Fruit fly (Drosophila melanogaster) whole organism, pupa: ENCODE measurements around the gene Cyp4g15.

Experiments used
- CG10348 ChIP-seq: fragments of 200-800 bp; sonication (Bioruptor generic); IDR thresholded peaks from 2 replicates; pipeline ENCODE4 v1.3.6; 2022; ENCODE audit warnings: missing biosample characterization, missing genetic modification characterization
- CG12605 ChIP-seq: fragments of 200-800 bp; sonication (Bioruptor generic); IDR thresholded peaks from 2 replicates; pipeline ENCODE4 v1.3.6; 2022; ENCODE audit warnings: missing biosample characterization, missing genetic modification characterization
- CG13204 ChIP-seq: fragments of 200-800 bp; sonication (Bioruptor generic); optimal IDR thresholded peaks from 2 replicates; lab custom pipeline; 2018; ENCODE audit warnings: missing biosample characterization, mild to moderate bottlenecking, missing genetic modification characterization, moderate library complexity
- CG14655 ChIP-seq: fragments of 200-800 bp; sonication (Bioruptor generic); optimal IDR thresholded peaks from 3 replicates; lab custom pipeline; 2017; ENCODE audit warnings: mild to moderate bottlenecking, missing biosample characterization, missing genetic modification reagents, missing genetic modification characterization
- CG15710 ChIP-seq: fragments of 200-800 bp; sonication (Bioruptor generic); optimal IDR thresholded peaks from 2 replicates; lab custom pipeline; 2018; ENCODE audit warnings: missing biosample characterization, mild to moderate bottlenecking, missing genetic modification characterization, moderate library complexity
- CG17806 ChIP-seq: fragments of 200-800 bp; sonication (Bioruptor generic); optimal IDR thresholded peaks from 2 replicates; lab custom pipeline; 2018; ENCODE audit warnings: missing biosample characterization, mild to moderate bottlenecking, missing genetic modification characterization, moderate library complexity
- CG32121 ChIP-seq: fragments of 200-800 bp; sonication (Bioruptor generic); IDR thresholded peaks from 2 replicates; pipeline ENCODE4 v1.3.6; 2022; ENCODE audit warnings: missing biosample characterization, missing genetic modification characterization
- CG34367 ChIP-seq: fragments of 200-800 bp; sonication (Bioruptor generic); optimal IDR thresholded peaks from 2 replicates; lab custom pipeline; 2018; ENCODE audit warnings: missing biosample characterization, mild to moderate bottlenecking, missing genetic modification characterization
- CG4496 ChIP-seq: fragments of 200-800 bp; sonication (Bioruptor generic); IDR thresholded peaks from 3 replicates; pipeline ENCODE4 v1.3.6; 2022; ENCODE audit warnings: missing biosample characterization, missing genetic modification characterization
- CG8159 ChIP-seq: fragments of 200-800 bp; sonication (Bioruptor generic); optimal IDR thresholded peaks from 3 replicates; lab custom pipeline; 2018; ENCODE audit warnings: missing biosample characterization, mild to moderate bottlenecking, missing genetic modification characterization, moderate library complexity
- CG8301 ChIP-seq: fragments of 200-800 bp; sonication (Bioruptor generic); optimal IDR thresholded peaks from 2 replicates; lab custom pipeline; 2018; ENCODE audit warnings: missing biosample characterization, mild to moderate bottlenecking, missing genetic modification characterization
- CG9948 ChIP-seq: fragments of 200-800 bp; sonication (Bioruptor generic); optimal IDR thresholded peaks from 2 replicates; lab custom pipeline; 2018; ENCODE audit warnings: missing biosample characterization, mild to moderate bottlenecking, missing genetic modification characterization, moderate library complexity
- D1 ChIP-seq: fragments of 200-800 bp; sonication (Bioruptor generic); optimal IDR thresholded peaks from 2 replicates; lab custom pipeline; 2018; ENCODE audit warnings: missing biosample characterization, mild to moderate bottlenecking, missing genetic modification characterization, moderate library complexity
- EcR ChIP-seq: fragments of 200-800 bp; sonication (Bioruptor generic); optimal IDR thresholded peaks from 3 replicates; lab custom pipeline; 2019; ENCODE audit warnings: missing biosample characterization, missing genetic modification characterization, mild to moderate bottlenecking, moderate library complexity, missing genetic modification reagents
- Ets98B ChIP-seq: fragments of 200-800 bp; sonication (Bioruptor generic); IDR thresholded peaks from 2 replicates; pipeline ENCODE4 v1.3.6; 2022; ENCODE audit warnings: missing biosample characterization, missing genetic modification characterization
- Pif1A ChIP-seq: fragments of 200-800 bp; sonication (Bioruptor generic); optimal IDR thresholded peaks from 3 replicates; lab custom pipeline; 2016; ENCODE audit warnings: missing biosample characterization, missing genetic modification characterization
- Pif1B ChIP-seq: fragments of 200-800 bp; sonication (Bioruptor generic); optimal IDR thresholded peaks from 3 replicates; lab custom pipeline; 2016; ENCODE audit warnings: missing biosample characterization, missing genetic modification characterization
- Snoo ChIP-seq: fragments of 200-800 bp; sonication (Bioruptor generic); optimal IDR thresholded peaks from 3 replicates; lab custom pipeline; 2017; ENCODE audit warnings: missing biosample characterization, mild to moderate bottlenecking, missing genetic modification characterization, inconsistent platforms
- fd96Ca ChIP-seq: fragments of 200-800 bp; sonication (Bioruptor generic); IDR thresholded peaks from 3 replicates; pipeline ENCODE4 v1.3.6; 2022; ENCODE audit warnings: missing biosample characterization, missing genetic modification characterization
- gl ChIP-seq: fragments of 200-800 bp; sonication (Bioruptor generic); optimal IDR thresholded peaks from 2 replicates; lab custom pipeline; 2018; ENCODE audit warnings: missing biosample characterization, mild to moderate bottlenecking, missing genetic modification characterization
- rn ChIP-seq: fragments of 200-800 bp; sonication (Bioruptor generic); IDR thresholded peaks from 2 replicates; pipeline ENCODE4 v1.3.6; 2022; ENCODE audit warnings: missing biosample characterization, missing genetic modification characterization

The Cyp4g15 gene

DNA sequence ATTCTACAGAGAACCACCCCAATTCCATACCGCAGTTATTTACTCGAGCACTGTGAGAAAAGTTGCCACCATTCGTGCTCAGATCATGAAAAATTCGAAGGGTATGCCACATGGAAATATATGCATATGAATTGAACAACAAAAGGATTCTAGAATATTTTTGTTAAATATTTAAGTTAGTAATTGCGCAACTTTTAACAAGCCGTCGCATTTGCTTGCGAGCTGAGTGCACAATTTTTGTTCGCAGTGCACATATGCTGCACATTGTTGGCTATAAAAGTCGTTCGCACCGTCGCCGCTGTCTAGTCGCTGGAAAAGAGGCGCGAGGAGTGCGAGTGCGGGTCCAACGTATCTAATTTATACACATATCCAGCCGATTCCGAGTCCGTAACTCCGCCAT lies at the start of gene Cyp4g15:
Gene Cyp4g15 (plus strand): TSS at position 301 of the 400 bp plus-strand sequence.
- TF ChIP-seq CG9948 (tag; lab: Kevin White, UChicago) (no peak), rn (no peak), gl (tag; lab: Kevin White, UChicago) (no peak), CG12605 (no peak), CG10348 (GFP tag; lab: Robert Waterston, UW) (no peak), Snoo (tag; lab: Kevin White, UChicago) (no peak), CG8301 (tag; lab: Kevin White, UChicago) (no peak), CG32121 (GFP tag; lab: Robert Waterston, UW) (no peak), EcR (no peak), Pif1A (GFP tag; lab: Kevin White, UChicago) (no peak), CG15710 (tag; lab: Kevin White, UChicago) (no peak), D1 (no peak), CG14655 (GFP tag; lab: Kevin White, UChicago) (no peak), CG8159 (no peak), fd96Ca (GFP tag; lab: Robert Waterston, UW) (no peak), CG34367 (tag; lab: Kevin White, UChicago) (no peak)
- TF ChIP-seq, all 21 proteins: peak for 0

DNA sequence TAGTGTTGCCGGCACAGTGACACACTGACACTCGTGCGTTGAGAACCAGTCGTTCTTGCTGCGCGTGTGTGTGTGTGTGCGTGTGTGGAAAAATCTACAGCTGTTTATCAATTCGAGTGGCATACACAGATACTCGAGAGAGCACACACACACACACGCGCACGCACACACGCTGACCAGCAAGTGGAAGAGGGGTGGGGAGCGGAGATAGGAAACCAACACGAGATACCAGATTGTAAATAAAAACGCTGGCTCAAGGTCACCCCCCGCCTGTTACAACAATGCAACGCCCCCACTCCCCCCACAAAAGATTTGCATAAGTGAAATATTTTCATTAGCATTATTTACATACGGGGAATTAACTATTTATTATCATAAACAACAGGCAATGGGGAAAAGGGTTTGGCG lies 49.6 kb upstream of the Cyp4g15 start:
- TF ChIP-seq CG34367 (tag; lab: Kevin White, UChicago) (no peak), EcR (peak; percentile 62), CG4496 (peak; percentile 56; the same call in 1 of the 3 replicates), CG12605 (no peak), CG9948 (tag; lab: Kevin White, UChicago) (no peak)

DNA sequence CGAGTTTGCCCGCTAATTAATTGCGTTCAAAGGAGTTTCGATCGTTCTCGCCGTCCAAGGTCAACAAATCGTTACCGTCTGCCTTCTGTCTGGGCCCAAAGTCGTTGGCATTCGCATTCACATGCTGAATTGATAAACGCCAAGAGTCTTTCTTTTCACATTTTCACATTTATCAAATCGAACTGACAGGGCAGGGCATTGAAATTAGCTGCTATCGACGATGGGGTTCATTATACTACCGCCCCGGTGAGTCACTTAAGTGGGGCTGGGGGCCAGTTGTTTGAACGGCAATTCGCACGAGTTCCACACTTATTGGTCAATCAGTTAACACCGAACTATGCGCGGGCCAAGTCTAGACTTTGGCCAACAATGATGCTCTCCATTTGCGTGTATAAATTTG lies 45.9 kb upstream of the Cyp4g15 start:
- TF ChIP-seq EcR (peak; percentile 48), CG13204 (GFP tag; lab: Kevin White, UChicago) (no peak)

DNA sequence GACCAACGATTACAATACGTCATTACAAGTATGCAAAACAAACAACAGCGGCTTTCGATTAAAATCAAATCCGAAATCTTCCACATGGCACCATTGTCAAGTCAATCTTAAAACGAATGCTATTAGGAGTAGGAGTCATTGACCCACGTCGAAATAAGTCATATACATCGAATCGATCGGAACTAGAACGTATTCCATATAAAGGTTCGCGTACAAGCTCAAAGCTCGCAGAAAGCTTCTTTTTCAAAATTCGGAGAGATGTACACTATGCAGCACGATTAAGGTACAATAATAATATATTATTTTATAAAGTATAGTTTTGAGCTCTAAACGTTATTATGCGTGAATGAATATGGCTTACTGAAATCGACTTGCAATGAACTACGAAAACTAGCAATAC lies 42.9 kb upstream of the Cyp4g15 start:
- TF ChIP-seq CG14655 (GFP tag; lab: Kevin White, UChicago) (no peak), EcR (peak; percentile 95)

DNA sequence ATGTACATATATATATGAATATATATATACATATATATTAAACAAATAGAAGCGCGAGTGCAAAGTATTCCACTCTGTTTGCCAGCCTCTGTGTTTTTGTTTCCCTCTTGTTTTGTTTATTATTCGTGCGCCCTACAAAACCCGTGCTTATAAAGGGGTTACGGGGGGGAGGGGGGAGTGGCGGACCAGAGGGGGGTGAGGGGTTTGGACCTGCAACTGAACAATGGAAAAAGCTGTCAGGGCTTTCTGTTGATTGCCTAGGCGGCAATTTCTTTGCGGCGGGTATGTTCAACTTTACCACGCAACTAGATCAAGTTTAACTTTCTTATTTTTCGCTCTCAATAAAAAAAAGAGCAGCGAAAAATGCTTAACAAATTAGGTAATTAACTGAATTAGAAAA lies 37.6 kb upstream of the Cyp4g15 start:
- TF ChIP-seq CG34367 (tag; lab: Kevin White, UChicago) (no peak), EcR (peak; percentile 36), CG32121 (GFP tag; lab: Robert Waterston, UW) (no peak)

DNA sequence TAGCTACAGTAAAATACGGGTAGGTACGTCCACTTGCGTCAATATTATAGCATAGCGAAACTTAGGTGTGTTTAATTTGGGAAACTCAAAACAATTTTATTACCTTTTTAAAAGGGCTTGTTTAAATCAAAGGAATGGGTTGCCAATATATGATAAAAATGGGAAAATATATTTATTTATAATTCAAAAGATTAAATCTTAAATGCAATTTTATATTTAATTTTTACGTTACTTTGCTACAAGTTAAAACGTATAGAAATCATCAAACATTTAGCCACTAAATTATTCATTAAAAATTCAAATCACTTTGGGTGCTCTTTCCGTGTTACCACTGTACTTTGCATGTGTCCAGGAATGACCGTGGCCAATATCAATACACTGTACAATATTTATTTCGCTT lies 35.9 kb upstream of the Cyp4g15 start:
- no peak for TF ChIP-seq Ets98B (GFP tag; lab: Robert Waterston, UW)

DNA sequence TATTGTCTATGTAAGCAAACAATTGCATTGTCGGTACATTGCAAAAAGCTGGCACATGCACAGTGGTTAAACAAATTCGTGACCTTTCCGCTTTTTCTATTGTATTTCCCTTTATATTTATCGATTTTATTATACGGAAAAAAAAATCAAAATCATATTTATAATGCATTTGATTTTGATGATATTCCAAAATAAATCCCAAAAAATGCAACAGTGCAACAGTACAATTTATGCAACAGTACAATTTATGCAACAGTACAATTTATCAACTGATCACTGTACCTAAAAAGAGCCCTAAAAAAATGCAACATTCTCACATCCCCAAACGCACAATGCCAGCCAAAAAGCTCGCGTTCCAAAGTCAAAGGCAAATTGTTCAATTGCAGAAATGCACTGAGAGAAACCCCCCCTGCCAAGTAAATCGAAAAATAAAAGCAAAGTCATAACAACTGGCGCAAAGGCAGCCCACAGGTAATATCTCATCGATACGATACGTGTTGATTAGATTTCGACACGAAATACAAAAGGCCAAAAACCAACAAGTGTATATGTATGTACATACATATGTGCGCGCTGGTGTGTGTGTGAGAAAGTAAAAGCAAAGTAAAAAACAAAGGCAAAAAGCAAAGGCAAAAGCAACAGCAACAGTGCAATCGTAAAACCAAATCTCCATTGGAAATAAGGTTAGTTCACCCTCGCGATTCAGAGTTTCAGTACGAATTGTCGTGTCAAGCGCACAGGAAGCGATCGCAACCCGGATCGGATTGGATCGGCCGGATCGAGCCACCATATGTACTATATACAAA lies 34.8 kb upstream of the Cyp4g15 start, which contains the start of gene Sk1:
Gene Sk1 (plus strand): TSS at position 711 of the 806 bp plus-strand sequence.
- no peak for TF ChIP-seq Pif1B (GFP tag; lab: Kevin White, UChicago)
- TF ChIP-seq EcR = no peak
- TF ChIP-seq fd96Ca (GFP tag; lab: Robert Waterston, UW) = no peak
- no peak for TF ChIP-seq CG9948 (tag; lab: Kevin White, UChicago)
- no peak for TF ChIP-seq gl (tag; lab: Kevin White, UChicago)
- no peak for TF ChIP-seq Pif1A (GFP tag; lab: Kevin White, UChicago)
- peak; percentile 19 for TF ChIP-seq Snoo (tag; lab: Kevin White, UChicago)
- no peak for TF ChIP-seq CG17806 (tag; lab: Kevin White, UChicago)
- no peak for TF ChIP-seq CG13204 (GFP tag; lab: Kevin White, UChicago)
- TF ChIP-seq D1 = no peak
- 0 out of 3 replicates have a peak, but pooled peaks have one; percentile 12 for TF ChIP-seq CG4496
- TF ChIP-seq CG34367 (tag; lab: Kevin White, UChicago) = no peak
- no peak for TF ChIP-seq rn

DNA sequence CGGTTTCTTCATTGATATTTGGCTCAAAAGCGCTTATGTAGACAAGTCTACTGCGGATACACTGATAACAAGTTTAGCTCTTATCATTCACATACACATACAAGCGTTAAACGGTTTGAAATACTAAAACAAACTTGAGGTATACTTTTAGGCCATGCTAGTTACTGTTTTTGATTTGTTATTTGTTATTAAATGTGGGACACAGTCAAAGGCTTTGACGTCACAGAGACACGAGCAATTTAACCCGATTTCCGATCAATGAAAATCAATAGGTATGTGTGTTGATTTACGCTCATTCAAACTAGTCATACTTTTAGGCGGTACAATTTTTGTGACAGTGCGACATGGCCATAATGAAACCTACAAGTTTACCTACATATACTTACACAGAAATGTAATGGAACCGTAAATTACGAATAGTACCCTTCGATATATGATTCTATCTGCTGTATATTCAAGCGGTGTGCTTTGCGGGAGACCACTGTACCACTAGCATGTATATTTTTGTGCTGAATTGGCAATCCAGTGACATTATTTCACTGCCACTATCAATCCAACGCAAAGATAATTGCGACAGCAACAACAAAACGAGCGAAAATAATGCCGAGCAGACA lies 30.0 kb upstream of the Cyp4g15 start:
- TF ChIP-seq D1 = no peak
- TF ChIP-seq Pif1B (GFP tag; lab: Kevin White, UChicago) = peak; percentile 76
- peak; percentile 76 for TF ChIP-seq CG14655 (GFP tag; lab: Kevin White, UChicago)
- TF ChIP-seq CG4496 = peak; percentile 95
- peak; percentile 70; the same call in 1 of the 2 replicates for TF ChIP-seq CG10348 (GFP tag; lab: Robert Waterston, UW)
- peak; percentile 87 for TF ChIP-seq Ets98B (GFP tag; lab: Robert Waterston, UW)
- TF ChIP-seq CG34367 (tag; lab: Kevin White, UChicago) = peak; percentile 72
- TF ChIP-seq CG13204 (GFP tag; lab: Kevin White, UChicago) = no peak
- TF ChIP-seq EcR = no peak
- peak; percentile 66 for TF ChIP-seq CG9948 (tag; lab: Kevin White, UChicago)
- peak; percentile 50 for TF ChIP-seq gl (tag; lab: Kevin White, UChicago)
- TF ChIP-seq CG32121 (GFP tag; lab: Robert Waterston, UW) = peak; percentile 89
- TF ChIP-seq CG8301 (tag; lab: Kevin White, UChicago) = peak; percentile 68
- peak; percentile 75 for TF ChIP-seq Pif1A (GFP tag; lab: Kevin White, UChicago)
- TF ChIP-seq CG17806 (tag; lab: Kevin White, UChicago) = peak; percentile 62
- peak; percentile 87 for TF ChIP-seq CG12605
- TF ChIP-seq Snoo (tag; lab: Kevin White, UChicago) = peak; percentile 76
- TF ChIP-seq CG15710 (tag; lab: Kevin White, UChicago) = peak; percentile 69
- TF ChIP-seq fd96Ca (GFP tag; lab: Robert Waterston, UW) = peak; percentile 94
- TF ChIP-seq rn = 0 out of 2 replicates have a peak, but pooled peaks have one; percentile 45
- TF ChIP-seq CG8159 = peak; percentile 68
